Fruit fly (Drosophila melanogaster): ENCODE data around the gene CG3309.

The CG3309 gene

dm6 chrX:5308963-5309362 lies 20.2 kb downstream of the CG3309 start, which contains the start of the genes Cdk7 and snf (continued):
- TF ChIP-seq CG42726 (GFP tag; IDR thresholded peaks at IDR 0.05; ENCODE audit: partially characterized antibody) (peak; percentile 42; the same call in 1 of the 2 replicates), CG11247 (GFP tag; IDR thresholded peaks at IDR 0.05) (no peak), CG9876 (GFP tag; optimal IDR thresholded peaks at IDR 0.05) (peak; percentile 40), nau (GFP tag; optimal IDR thresholded peaks at IDR 0.05) (no peak), CG6689 (GFP tag; IDR thresholded peaks at IDR 0.05) (no peak), lbe (GFP tag; optimal IDR thresholded peaks at IDR 0.05) (peak; percentile 31), CG11398 (GFP tag; optimal IDR thresholded peaks at IDR 0.05) (no peak), CG14710 (tag; optimal IDR thresholded peaks at IDR 0.05) (peak; percentile 65), CG17186 (GFP tag; optimal IDR thresholded peaks at IDR 0.05) (peak; percentile 96), CG1792 (GFP tag; optimal IDR thresholded peaks at IDR 0.05) (peak; percentile 55), CG11085 (GFP tag; IDR thresholded peaks at IDR 0.05) (no peak), tna (GFP tag; IDR thresholded peaks at IDR 0.05; ENCODE audit: partially characterized antibody) (peak; percentile 79), tup (GFP tag; optimal IDR thresholded peaks at IDR 0.05) (no peak), Antp (GFP tag; optimal IDR thresholded peaks at IDR 0.05) (peak; percentile 64), CG10543 (GFP tag; optimal IDR thresholded peaks at IDR 0.05) (no peak), CG12299 (tag; optimal IDR thresholded peaks at IDR 0.05) (no peak), CG15601 (tag; optimal IDR thresholded peaks at IDR 0.05) (peak; percentile 20), Sin3A (optimal IDR thresholded peaks at IDR 0.05) (peak; percentile 95), zfh2 (GFP tag; optimal IDR thresholded peaks at IDR 0.05) (peak; percentile 52), Side (GFP tag; optimal IDR thresholded peaks at IDR 0.05) (peak; percentile 53), chn (GFP tag; optimal IDR thresholded peaks at IDR 0.05) (peak; percentile 27), Bgb (GFP tag; IDR thresholded peaks at IDR 0.05; ENCODE audit: partially characterized antibody) (peak; percentile 83), Dref (GFP tag; IDR thresholded peaks at IDR 0.05) (peak; percentile 91), Fer2 (tag; optimal IDR thresholded peaks at IDR 0.05) (no peak), CG32767 (GFP tag; IDR thresholded peaks at IDR 0.05) (no peak), CG15514 (GFP tag; optimal IDR thresholded peaks at IDR 0.05) (peak; percentile 76), CG3726 (GFP tag; IDR thresholded peaks at IDR 0.05) (no peak), phol (tag; optimal IDR thresholded peaks at IDR 0.05) (peak; percentile 60), CG9215 (GFP tag; IDR thresholded peaks at IDR 0.05) (peak; percentile 32; the same call in 1 of the 2 replicates), CG4424 (GFP tag; optimal IDR thresholded peaks at IDR 0.05) (peak; percentile 40), tll (GFP tag; optimal IDR thresholded peaks at IDR 0.05) (no peak), CG31365 (tag; optimal IDR thresholded peaks at IDR 0.05) (no peak), CG18011 (GFP tag; optimal IDR thresholded peaks at IDR 0.05) (peak; percentile 5), trh (GFP tag; optimal IDR thresholded peaks at IDR 0.05) (no peak), ems (GFP tag; optimal IDR thresholded peaks at IDR 0.05) (peak; percentile 22), hbn (GFP tag; IDR thresholded peaks at IDR 0.05; ENCODE audit: partially characterized antibody) (peak; percentile 70), CG9932 (GFP tag; IDR thresholded peaks at IDR 0.05) (peak; percentile 56), CG12942 (GFP tag; optimal IDR thresholded peaks at IDR 0.05) (peak; percentile 24), Sry-β (GFP tag; optimal IDR thresholded peaks at IDR 0.05) (peak; percentile 74), CG9609 (GFP tag; optimal IDR thresholded peaks at IDR 0.05) (peak; percentile 30), CG30403 (GFP tag; optimal IDR thresholded peaks at IDR 0.05) (peak; percentile 63), dpn (GFP tag; optimal IDR thresholded peaks at IDR 0.05) (peak; percentile 56 to 57), Sry-δ (GFP tag; optimal IDR thresholded peaks at IDR 0.05) (peak; percentile 90), nerfin-2 (GFP tag; IDR thresholded peaks at IDR 0.05; ENCODE audit: partially characterized antibody) (peak; percentile 85), CG34224 (GFP tag; IDR thresholded peaks at IDR 0.05; ENCODE audit: partially characterized antibody) (peak; percentile 88), sqz (GFP tag; optimal IDR thresholded peaks at IDR 0.05) (peak; percentile 78), yki (optimal IDR thresholded peaks at IDR 0.05) (no peak), ERR (GFP tag; optimal IDR thresholded peaks at IDR 0.05) (peak; percentile 11), ac (GFP tag; optimal IDR thresholded peaks at IDR 0.05) (no peak), CG32532 (GFP tag; IDR thresholded peaks at IDR 0.05) (peak; percentile 38; the same call in 1 of the 2 replicates), CG15479 (GFP tag; optimal IDR thresholded peaks at IDR 0.05) (no peak)
